Fruit fly (Drosophila melanogaster) whole organism, adult: Measurements from ENCODE around the gene CG13085.

ENCODE experiments used
- CG1620 ChIP-seq: fragments of 200-800 bp; sonication (Bioruptor generic); optimal IDR thresholded peaks from 2 replicates; lab custom pipeline; 2016; ENCODE audit warnings: missing biosample characterization, missing genetic modification characterization
- CG5204 ChIP-seq: fragments of 200-800 bp; sonication (Bioruptor generic); optimal IDR thresholded peaks from 2 replicates; lab custom pipeline; 2016; ENCODE audit warnings: missing biosample characterization, missing genetic modification characterization
- cic ChIP-seq: fragments of 200-800 bp; sonication (Bioruptor generic); optimal IDR thresholded peaks from 2 replicates; lab custom pipeline; 2017; ENCODE audit warnings: missing biosample characterization, mild to moderate bottlenecking, missing genetic modification characterization, moderate library complexity

DNA sequence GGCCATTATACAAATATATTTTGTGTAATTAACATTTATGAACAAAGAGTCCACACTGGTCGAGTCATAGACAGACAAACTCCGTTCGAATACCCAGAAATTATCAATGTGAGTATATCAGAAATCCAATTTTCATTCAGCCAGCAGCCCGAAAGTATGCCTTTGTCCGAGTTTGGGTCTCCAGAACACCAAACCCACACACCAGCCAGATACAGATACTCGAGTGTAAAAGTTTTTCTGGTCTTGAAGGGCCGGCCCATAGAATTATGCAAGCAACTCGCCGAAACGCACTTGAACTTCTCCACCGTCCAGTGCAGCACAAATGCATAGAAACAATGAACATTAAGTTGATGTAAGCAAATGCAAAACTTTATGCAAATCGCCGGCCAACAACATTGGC is 45.2 kb upstream of the CG13085 start:
- TF ChIP-seq CG1620 (GFP tag; lab: Kevin White, UChicago) (no peak), CG5204 (GFP tag; lab: Kevin White, UChicago) (no peak), cic (no peak)
